Worm (Caenorhabditis elegans) whole organism, young adult: Measurements from ENCODE around the gene srw-48.

Source experiments
- B0035.1 ChIP-seq: sonication (generic microtip); optimal IDR thresholded peaks from 2 replicates; lab custom pipeline; 2016; ENCODE audit warnings: missing genetic modification characterization, mild to moderate bottlenecking, missing compliant biosample characterization, missing genotype, missing genetic modification reagents
- D2030.7 ChIP-seq: fragments of 200-800 bp; sonication (Bioruptor generic); IDR thresholded peaks from 2 replicates; pipeline ENCODE4 v1.3.6; 2022; ENCODE audit warnings: missing genetic modification reagents, missing genetic modification characterization, missing compliant biosample characterization
- F10E7.11 ChIP-seq: sonication (generic microtip); optimal IDR thresholded peaks from 2 replicates; lab custom pipeline; 2017; ENCODE audit warnings: mild to moderate bottlenecking, missing genetic modification characterization, moderate library complexity, missing compliant biosample characterization
- F23B12.7 ChIP-seq: sonication (generic microtip); optimal IDR thresholded peaks from 2 replicates; lab custom pipeline; 2017; ENCODE audit warnings: missing genetic modification characterization, mild to moderate bottlenecking, missing compliant biosample characterization, antibody characterized with exemption, moderate library complexity; ENCODE audit not compliant: insufficient read depth
- F33H1.4 ChIP-seq: fragments of 200-800 bp; sonication (Bioruptor generic); IDR thresholded peaks from 2 replicates; pipeline ENCODE4 v1.3.6; 2022; ENCODE audit warnings: missing genetic modification reagents, missing genetic modification characterization, missing compliant biosample characterization
- F39B2.1 ChIP-seq: fragments of 200-800 bp; sonication (Bioruptor generic); IDR thresholded peaks from 2 replicates; pipeline ENCODE4 v1.3.6; 2022; ENCODE audit warnings: missing genetic modification reagents, missing genetic modification characterization, missing compliant biosample characterization
- F52B5.7 ChIP-seq: sonication (generic microtip); optimal IDR thresholded peaks from 2 replicates; lab custom pipeline; 2016; ENCODE audit warnings: mild to moderate bottlenecking, missing genetic modification characterization, missing compliant biosample characterization
- F57C9.4 ChIP-seq: sonication (generic microtip); optimal IDR thresholded peaks from 2 replicates; lab custom pipeline; 2017; ENCODE audit warnings: mild to moderate bottlenecking, missing genetic modification characterization, missing compliant biosample characterization
- Y79H2A.3 ChIP-seq: fragments of 200-800 bp; sonication (Bioruptor generic); conservative IDR thresholded peaks from 2 replicates; pipeline ENCODE4 v1.3.6; 2022; ENCODE audit warnings: missing genetic modification reagents, missing genetic modification characterization, missing compliant biosample characterization
- ZK185.1 ChIP-seq: sonication (generic microtip); optimal IDR thresholded peaks from 2 replicates; lab custom pipeline; 2016; ENCODE audit warnings: mild to moderate bottlenecking, missing genetic modification characterization, missing compliant biosample characterization; ENCODE audit not compliant: poor library complexity, severe bottlenecking
- akir-1 ChIP-seq: fragments of 200-800 bp; sonication (Bioruptor generic); optimal IDR thresholded peaks from 2 replicates; lab custom pipeline; 2018; ENCODE audit warnings: mild to moderate bottlenecking, missing genetic modification characterization, moderate library complexity, missing compliant biosample characterization
- atf-7 ChIP-seq: sonication (generic microtip); optimal IDR thresholded peaks from 2 replicates; lab custom pipeline; 2017; ENCODE audit warnings: mild to moderate bottlenecking, missing genetic modification characterization, missing compliant biosample characterization
- athp-1 ChIP-seq: sonication (generic microtip); optimal IDR thresholded peaks from 2 replicates; lab custom pipeline; 2017; ENCODE audit warnings: mild to moderate bottlenecking, missing genetic modification characterization, missing compliant biosample characterization
- attf-6 ChIP-seq: fragments of 200-800 bp; sonication (Bioruptor generic); IDR thresholded peaks from 2 replicates; pipeline ENCODE4 v1.3.6; 2022; ENCODE audit warnings: missing genetic modification reagents, missing genetic modification characterization, missing compliant biosample characterization
- bed-1 ChIP-seq: fragments of 200-800 bp; sonication (Bioruptor generic); IDR thresholded peaks from 2 replicates; pipeline ENCODE4 v1.3.6; 2022; ENCODE audit warnings: missing genetic modification reagents, missing genetic modification characterization, missing compliant biosample characterization
- bed-2 ChIP-seq: fragments of 200-800 bp; sonication (Bioruptor generic); IDR thresholded peaks from 2 replicates; pipeline ENCODE4 v1.3.6; 2022; ENCODE audit warnings: missing genetic modification reagents, missing genetic modification characterization, missing compliant biosample characterization
- ccch-3 ChIP-seq: fragments of 200-800 bp; sonication (Bioruptor generic); optimal IDR thresholded peaks from 2 replicates; lab custom pipeline; 2018; ENCODE audit warnings: mild to moderate bottlenecking, missing genetic modification characterization, missing compliant biosample characterization
- ceh-58 ChIP-seq: fragments of 200-800 bp; sonication (Bioruptor generic); IDR thresholded peaks from 2 replicates; pipeline ENCODE4 v1.3.6; 2022; ENCODE audit warnings: missing genetic modification characterization, missing compliant biosample characterization
- egl-18 ChIP-seq: fragments of 200-800 bp; sonication (Bioruptor generic); IDR thresholded peaks from 2 replicates; pipeline ENCODE4 v1.3.6; 2022; ENCODE audit warnings: missing genetic modification reagents, missing genetic modification characterization, missing compliant biosample characterization
- him-1 ChIP-seq: sonication (generic microtip); optimal IDR thresholded peaks from 2 replicates; lab custom pipeline; 2016; ENCODE audit warnings: missing genotype, missing genetic modification reagents, missing genetic modification characterization, missing compliant biosample characterization
- hlh-26 ChIP-seq: fragments of 200-800 bp; sonication (Bioruptor generic); conservative IDR thresholded peaks from 2 replicates; pipeline ENCODE4 v1.3.6; 2022; ENCODE audit warnings: missing genetic modification reagents, missing genetic modification characterization, missing compliant biosample characterization
- hmg-1.2 ChIP-seq: fragments of 200-800 bp; sonication (Bioruptor generic); IDR thresholded peaks from 2 replicates; pipeline ENCODE4 v1.3.6; 2022; ENCODE audit warnings: missing genetic modification reagents, missing genetic modification characterization, missing compliant biosample characterization
- hsf-1 ChIP-seq: fragments of 200-800 bp; sonication (Bioruptor generic); IDR thresholded peaks from 2 replicates; pipeline ENCODE4 v1.3.6; 2022; ENCODE audit warnings: missing genetic modification reagents, missing genetic modification characterization, missing compliant biosample characterization
- lin-35 ChIP-seq, 3 experiments: fragments of 150-350 bp in 2 of 3; sonication (generic microtip) in 1 of 3; optimal IDR thresholded peaks; 2 replicates each; lab custom pipeline; 2014 to 2018; ENCODE audit warnings: missing biosample characterization in 3 of 3, missing genetic modification characterization in 3 of 3, missing genetic modification reagents in 3 of 3
- lsl-1 ChIP-seq: fragments of 200-800 bp; sonication (Bioruptor generic); optimal IDR thresholded peaks from 2 replicates; lab custom pipeline; 2018; ENCODE audit warnings: mild to moderate bottlenecking, missing genetic modification characterization, moderate library complexity, missing compliant biosample characterization
- mcd-1 ChIP-seq: fragments of 200-800 bp; sonication (Bioruptor generic); IDR thresholded peaks from 2 replicates; pipeline ENCODE4 v1.3.6; 2022; ENCODE audit warnings: missing genetic modification reagents, missing genetic modification characterization, missing compliant biosample characterization
- nfya-1 ChIP-seq: sonication (generic microtip); optimal IDR thresholded peaks from 2 replicates; lab custom pipeline; 2017; ENCODE audit warnings: antibody characterized with exemption, missing compliant biosample characterization, missing genetic modification characterization, borderline replicate concordance; ENCODE audit not compliant: insufficient read depth
- nfyb-1 ChIP-seq: fragments of 200-800 bp; sonication (Bioruptor generic); IDR thresholded peaks from 2 replicates; pipeline ENCODE4 v1.3.6; 2022; ENCODE audit warnings: missing genetic modification reagents, missing genetic modification characterization, missing compliant biosample characterization
- pha-4 ChIP-seq: fragments of 150-350 bp; sonication (generic microtip); optimal IDR thresholded peaks from 2 replicates; lab custom pipeline; 2014; ENCODE audit warnings: missing biosample characterization, missing genetic modification reagents, missing genetic modification characterization
- rcor-1 ChIP-seq: fragments of 200-800 bp; sonication (Bioruptor generic); IDR thresholded peaks from 2 replicates; pipeline ENCODE4 v1.3.6; 2022; ENCODE audit warnings: missing genetic modification reagents, missing genetic modification characterization, missing compliant biosample characterization
- rec-8 ChIP-seq, 2 experiments: sonication (generic microtip); optimal IDR thresholded peaks; 2 replicates each; lab custom pipeline; 2016; ENCODE audit warnings: mild to moderate bottlenecking in 2 of 2, missing genetic modification characterization in 2 of 2, missing genetic modification reagents in 2 of 2, missing genotype in 2 of 2, missing biosample characterization in 1 of 2, missing compliant biosample characterization in 1 of 2, moderate library complexity in 1 of 2
- snpc-4 ChIP-seq, 5 experiments: fragments of 150-350 bp in 1 of 5; sonication (generic microtip) in 4 of 5; optimal IDR thresholded peaks; 2 replicates each; lab custom pipeline; 2014 to 2018; ENCODE audit warnings: missing genetic modification characterization in 5 of 5, missing biosample characterization in 3 of 5, antibody characterized with exemption in 2 of 5, mild to moderate bottlenecking in 2 of 5, missing compliant biosample characterization in 2 of 5, missing genotype in 2 of 5, moderate library complexity in 2 of 5, missing genetic modification reagents in 1 of 5
- zfh-2 ChIP-seq: fragments of 200-800 bp; sonication (Bioruptor generic); conservative IDR thresholded peaks from 2 replicates; pipeline ENCODE4 v1.3.6; 2022; ENCODE audit warnings: missing genetic modification reagents, missing genetic modification characterization, missing compliant biosample characterization

Gene srw-48

DNA sequence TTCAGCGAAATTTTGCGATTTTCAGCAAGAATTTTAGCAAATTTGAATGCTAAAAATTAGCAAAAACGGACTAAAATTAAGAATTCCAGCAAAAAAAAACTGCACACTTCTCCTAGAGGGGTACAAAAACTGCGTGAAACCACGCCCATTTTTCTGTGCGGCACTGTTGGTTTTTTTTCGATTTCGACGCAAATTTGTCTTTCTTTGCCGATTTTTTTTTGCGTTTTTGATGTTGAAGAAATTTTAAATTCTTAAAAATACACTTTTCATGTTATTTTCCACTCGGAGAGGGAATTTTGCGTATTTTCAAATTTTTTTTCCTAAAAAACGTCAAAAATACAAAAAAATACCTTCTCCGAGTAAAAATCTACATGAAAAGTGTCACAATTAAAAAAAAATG lies 16.8 kb upstream of the srw-48 start, which contains the start of gene syp-1:
Gene syp-1 (plus strand): TSS at position 301 of the 400 bp plus-strand sequence.
- TF ChIP-seq D2030.7 (no peak), atf-7 (no peak), hmg-1.2 (GFP tag; lab: Robert Waterston, UW) (no peak), hlh-26 (GFP tag; lab: Robert Waterston, UW) (no peak), akir-1 (GFP tag; lab: Kevin White, UChicago) (no peak), F10E7.11 (tag; lab: Kevin White, UChicago) (no peak), B0035.1 (no peak), lin-35 (GFP tag; optimal IDR thresholded peaks at IDR 0.05; lab: Kevin White, UChicago) (no peak), rcor-1 (GFP tag; lab: Robert Waterston, UW) (no peak), zfh-2 (GFP tag; lab: Robert Waterston, UW) (no peak)
- TF ChIP-seq, all 124 proteins: peak for 0

DNA sequence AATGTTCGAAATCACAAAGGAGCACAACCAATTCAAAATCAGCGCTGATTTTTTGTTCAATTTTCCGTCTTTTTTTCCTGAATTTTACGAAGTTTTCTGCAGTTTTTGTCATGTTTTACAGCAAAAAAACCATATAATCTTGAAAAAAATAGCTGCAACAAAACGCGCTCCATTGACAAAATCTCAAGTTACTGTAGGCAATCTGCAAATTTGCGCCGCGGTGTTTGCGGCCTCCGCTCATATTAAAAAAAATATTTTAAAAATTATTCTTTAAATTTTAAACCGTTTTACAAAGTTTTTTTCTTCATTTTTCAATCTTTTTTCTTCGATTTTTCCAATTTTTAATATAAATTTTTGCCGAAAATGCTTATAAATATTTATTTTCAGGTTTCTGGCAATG lies 15.4 kb upstream of the srw-48 start:
- TF ChIP-seq mcd-1 (GFP tag; lab: Robert Waterston, UW) (peak; percentile 46; the same call in 1 of the 2 replicates), lsl-1 (GFP tag; lab: Kevin White, UChicago) (peak; percentile 81), snpc-4 (GFP tag; optimal IDR thresholded peaks at IDR 0.05; lab: Kevin White, UChicago) (peak; percentile 3), snpc-4 (tag; optimal IDR thresholded peaks at IDR 0.05; lab: Kevin White, UChicago) (peak in 1 of 4 experiments; percentile 14), F23B12.7 (tag; lab: Kevin White, UChicago) (no peak), him-1 (tag; lab: Kevin White, UChicago) (peak; percentile 16)

DNA sequence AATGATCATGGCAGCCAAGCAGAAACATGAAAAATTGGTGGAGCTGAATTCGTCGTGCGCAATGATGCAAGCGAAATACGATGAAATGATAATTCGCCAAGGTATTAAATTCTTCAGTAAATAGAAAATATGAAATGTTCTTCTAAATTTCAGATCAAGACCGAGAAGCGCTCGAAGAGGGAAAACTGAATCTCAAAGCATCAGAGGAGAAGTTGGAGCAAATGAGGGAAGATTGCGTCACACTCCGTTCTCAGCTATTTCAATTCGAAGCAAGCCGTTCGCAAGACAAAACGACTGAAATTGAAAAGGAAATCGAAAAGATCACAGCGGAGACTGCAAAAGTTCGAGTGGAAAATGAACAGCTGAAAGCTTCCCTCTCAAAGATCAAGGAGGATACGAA lies 14.4 kb upstream of the srw-48 start:
- TF ChIP-seq Y79H2A.3 (GFP tag; lab: Robert Waterston, UW) = no peak
- TF ChIP-seq mcd-1 (GFP tag; lab: Robert Waterston, UW) = no peak
- TF ChIP-seq athp-1 (tag; lab: Kevin White, UChicago) = no peak
- TF ChIP-seq F33H1.4 (GFP tag; lab: Robert Waterston, UW) = no peak
- TF ChIP-seq nfyb-1 (GFP tag; lab: Robert Waterston, UW) = no peak
- TF ChIP-seq nfya-1 (tag; lab: Kevin White, UChicago) = no peak
- no peak for TF ChIP-seq hsf-1 (GFP tag; lab: Robert Waterston, UW)
- no peak for TF ChIP-seq hmg-1.2 (GFP tag; lab: Robert Waterston, UW)
- no peak for TF ChIP-seq bed-2 (GFP tag; lab: Robert Waterston, UW)
- no peak for TF ChIP-seq ZK185.1 (tag; lab: Kevin White, UChicago)
- no peak for TF ChIP-seq hlh-26 (GFP tag; lab: Robert Waterston, UW)
- TF ChIP-seq rec-8 (tag; optimal IDR thresholded peaks at IDR 0.05; lab: Kevin White, UChicago) = no peak
- no peak for TF ChIP-seq F52B5.7
- no peak for TF ChIP-seq F10E7.11 (tag; lab: Kevin White, UChicago)

DNA sequence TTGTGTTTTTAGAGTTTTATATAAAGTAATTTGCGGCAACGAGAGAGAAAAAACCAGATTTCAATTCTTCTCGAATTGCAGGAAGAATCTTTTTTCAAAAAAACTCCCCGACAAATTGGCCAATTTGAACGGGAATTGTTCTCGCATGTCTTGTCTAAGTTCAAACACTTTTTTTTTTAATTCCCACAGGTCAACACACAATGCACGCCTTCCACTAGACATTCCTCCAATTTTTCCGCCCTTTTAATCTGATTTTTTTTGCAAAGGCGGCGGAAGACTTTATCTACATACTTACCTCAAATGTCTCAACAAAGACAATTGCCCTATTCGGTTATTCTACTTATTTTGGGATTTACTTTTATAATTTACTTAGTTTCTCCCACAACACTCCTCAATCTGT lies 13.1 kb upstream of the srw-48 start, which contains the start of gene F26D2.3:
Gene F26D2.3 (plus strand): TSS at position 301 of the 400 bp plus-strand sequence.
- TF ChIP-seq egl-18 (GFP tag; lab: Robert Waterston, UW) (no peak), F39B2.1 (no peak), bed-1 (no peak), ceh-58 (GFP tag; lab: Robert Waterston, UW) (no peak), ccch-3 (GFP tag; lab: Kevin White, UChicago) (no peak), zfh-2 (GFP tag; lab: Robert Waterston, UW) (no peak), F57C9.4 (tag; lab: Kevin White, UChicago) (no peak), pha-4 (no peak), attf-6 (no peak)
